Worm (Caenorhabditis elegans) whole organism, dauer: Measurements from ENCODE around the gene txdc-12.1.

ENCODE experiments used
- unc-62 ChIP-seq: sonication (generic microtip); optimal IDR thresholded peaks from 2 replicates; lab custom pipeline; 2017; ENCODE audit warnings: missing biosample characterization, missing genetic modification reagents, missing genetic modification characterization

The txdc-12.1 gene

DNA sequence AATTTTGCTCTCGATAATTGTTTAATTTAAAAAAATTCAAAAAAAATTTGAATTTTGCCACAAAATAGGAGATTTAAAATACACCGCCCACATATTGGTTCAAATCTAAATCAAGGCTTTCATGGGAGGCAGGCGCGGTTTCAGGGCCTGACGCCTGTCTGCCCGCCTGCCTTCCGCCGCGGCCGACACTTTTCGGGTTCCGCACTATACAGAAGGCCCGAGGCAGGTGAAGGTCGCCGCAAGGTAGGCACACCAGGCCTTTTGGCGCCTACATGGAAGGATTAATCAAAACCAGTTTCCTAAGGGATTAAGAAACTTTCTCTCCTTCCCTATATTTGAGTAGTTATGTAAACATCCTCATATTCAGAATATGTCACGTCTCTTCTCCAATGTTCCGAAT is 2.4 kb downstream of the txdc-12.1 start, which contains the start of gene Y57A10A.24:
TSS of gene Y57A10A.24 (plus strand) at position 396 of the 400 bp plus-strand sequence.
- TF ChIP-seq unc-62, result no peak

- no peak for TF ChIP-seq unc-62
Observed at ce11 chrII:12249042-12249441, 8.9 kb downstream of the txdc-12.1 start, which contains the start of gene tag-276. tag-276 (minus strand) TSS chrII:12249142.

- TF ChIP-seq unc-62, result no peak
Observed at ce11 chrII:12255545-12256233, 15.5 kb downstream of the txdc-12.1 start.

ce11 chrII:12256528-12256927 is 16.3 kb downstream of the txdc-12.1 start, which contains the start of gene parn-2:
parn-2 (minus strand) TSS chrII:12256628.
- no peak for TF ChIP-seq unc-62

- no peak for TF ChIP-seq unc-62
Observed at ce11 chrII:12257095-12257494, 16.9 kb downstream of the txdc-12.1 start.

ce11 chrII:12260538-12260937 is 20.4 kb downstream of the txdc-12.1 start:
- TF ChIP-seq unc-62, result no peak

- no peak for TF ChIP-seq unc-62
Observed at ce11 chrII:12261147-12261821, 21.1 kb downstream of the txdc-12.1 start.

DNA sequence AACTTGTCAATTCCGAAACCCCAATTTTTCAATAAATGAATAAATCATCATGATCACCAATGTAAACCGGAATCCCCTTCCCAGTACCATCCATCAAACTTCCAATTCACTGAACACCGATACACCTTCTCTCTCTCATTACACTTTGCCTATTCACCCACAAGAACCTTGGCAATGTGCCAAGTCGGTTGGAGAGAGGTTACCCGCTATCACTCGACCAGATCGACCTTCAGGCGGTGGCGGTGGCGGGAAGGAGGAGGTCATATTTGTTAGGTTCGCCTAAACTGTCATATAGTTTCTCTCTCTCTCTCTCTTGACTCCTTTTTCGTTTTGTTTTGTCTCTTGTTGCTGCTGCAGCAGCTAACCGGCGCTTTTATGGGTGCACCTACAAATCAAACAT is 22.4 kb downstream of the txdc-12.1 start:
- TF ChIP-seq unc-62, result no peak

DNA sequence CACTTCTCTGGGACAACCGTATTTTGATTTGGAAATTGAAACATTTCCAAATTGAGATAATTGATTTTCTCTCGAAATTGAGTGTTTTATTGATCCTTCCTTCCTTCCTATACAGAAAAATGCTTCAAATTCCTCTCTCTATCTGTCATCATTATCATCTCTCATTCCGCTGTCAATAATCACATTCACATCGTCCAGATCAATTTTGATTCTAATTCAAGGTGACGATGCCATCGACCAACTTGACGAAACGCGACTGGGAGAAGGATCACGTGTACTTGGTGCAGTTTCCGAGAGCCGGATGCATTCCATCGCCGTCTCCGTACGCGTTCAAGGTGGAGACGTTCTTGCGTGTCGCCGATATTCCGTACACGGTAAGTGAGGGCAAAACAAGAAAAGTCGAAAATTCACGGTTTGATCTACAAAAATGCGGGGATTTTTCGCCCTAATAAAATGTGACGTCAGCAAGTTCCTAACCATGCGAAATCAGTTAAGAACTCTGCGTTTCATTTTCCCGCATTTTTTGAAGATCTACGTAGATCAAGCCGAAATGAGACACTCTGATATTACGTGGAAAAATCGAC is 23.9 kb downstream of the txdc-12.1 start, which contains the start of gene faxc-1:
TSS of gene faxc-1 (plus strand) at position 222 of the 584 bp plus-strand sequence.
- no peak for TF ChIP-seq unc-62

- TF ChIP-seq unc-62, result no peak
Observed at ce11 chrII:12264847-12265246, 24.7 kb downstream of the txdc-12.1 start.

- TF ChIP-seq unc-62, result no peak
Observed at ce11 chrII:12266145-12266544, 26.0 kb downstream of the txdc-12.1 start, which contains the start of gene tric-1B.1. tric-1B.1 (minus strand) TSS chrII:12266245.

DNA sequence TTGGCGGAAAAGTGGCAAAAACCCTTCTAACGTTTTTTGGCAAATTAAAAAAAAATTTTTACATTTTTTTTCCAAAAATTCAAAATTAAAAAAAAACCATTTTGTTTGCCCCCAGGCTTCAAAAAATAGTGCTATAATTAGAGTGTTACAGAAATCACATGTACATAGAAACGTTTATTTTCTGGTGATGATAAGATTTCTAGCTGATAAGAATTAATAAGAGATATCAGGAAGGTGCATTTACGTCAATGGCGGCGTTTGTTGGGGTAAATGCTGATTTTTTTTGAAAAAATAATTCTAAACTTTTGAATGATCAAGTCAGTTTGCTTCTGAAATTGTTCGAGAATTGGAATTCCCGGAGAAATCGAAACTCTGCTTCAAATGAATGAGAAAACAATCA is 26.6 kb downstream of the txdc-12.1 start:
- no peak for TF ChIP-seq unc-62

DNA sequence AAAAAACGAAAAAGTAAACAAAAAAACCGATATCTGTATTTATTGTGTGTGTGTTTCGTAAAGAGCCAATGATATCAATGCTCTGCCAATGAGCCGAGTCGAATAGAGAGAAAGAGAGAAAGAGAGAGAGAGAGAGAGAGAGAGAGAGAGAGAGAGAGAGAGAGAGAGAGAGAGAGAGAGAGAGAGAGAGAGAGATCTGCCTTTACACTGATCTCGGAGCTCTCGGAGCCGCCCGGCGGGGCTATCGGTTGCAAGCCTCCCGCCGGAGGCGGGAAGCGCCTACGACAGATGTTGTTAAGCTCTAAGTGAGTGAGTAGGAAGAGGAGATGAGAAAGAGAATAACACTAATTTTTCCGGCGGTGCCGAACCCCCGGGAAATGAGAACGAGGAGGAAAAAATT is 28.7 kb downstream of the txdc-12.1 start:
- TF ChIP-seq unc-62, result no peak

DNA sequence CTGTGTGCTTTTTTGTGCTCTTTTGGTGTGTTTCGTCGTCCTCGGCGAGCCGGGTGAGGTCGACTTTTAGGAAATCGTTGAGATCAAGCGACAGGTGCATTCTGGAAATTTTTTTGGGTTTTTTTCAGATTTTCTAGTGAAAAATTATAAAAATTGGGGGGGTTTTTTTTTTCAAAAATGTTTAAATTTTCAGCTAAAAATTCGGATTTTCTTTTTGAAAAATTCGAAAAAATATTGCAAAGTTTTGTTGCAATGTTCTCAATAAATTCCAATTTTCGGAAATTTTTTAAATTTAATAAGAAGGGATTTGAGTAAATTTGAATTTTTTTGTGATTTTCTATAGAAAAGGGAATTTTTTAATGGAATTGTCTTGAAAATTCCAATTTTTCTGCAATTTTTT is 34.8 kb downstream of the txdc-12.1 start, which contains the start of gene Y57A10A.27:
TSS of gene Y57A10A.27 (minus strand) at position 101 of the 400 bp plus-strand sequence.
- TF ChIP-seq unc-62, result no peak

DNA sequence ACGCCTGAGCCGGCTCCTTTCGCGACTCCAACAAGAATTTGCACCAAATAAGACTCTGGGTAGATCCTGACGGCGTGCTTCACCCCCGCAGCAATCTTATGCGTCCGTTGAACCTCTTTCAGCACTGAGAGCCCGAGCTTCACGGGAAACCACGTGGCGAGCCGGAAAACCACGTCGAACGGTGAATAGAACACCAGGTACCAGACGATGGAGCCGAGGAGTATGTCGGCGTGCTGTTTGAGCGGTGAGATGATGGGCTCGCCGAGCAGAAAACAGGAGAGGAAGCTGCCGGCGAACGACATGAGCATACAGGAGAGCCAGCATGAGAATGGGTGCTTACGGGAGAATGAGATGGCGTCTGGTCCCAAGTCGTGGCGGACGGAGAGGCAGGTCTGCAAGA is 38.4 kb downstream of the txdc-12.1 start:
- no peak for TF ChIP-seq unc-62

- TF ChIP-seq unc-62, result no peak
Observed at ce11 chrII:12279259-12279658, 39.1 kb downstream of the txdc-12.1 start, which contains the start of the genes tric-1B.2 and Y57A10A.29. tric-1B.2 (minus strand) TSS chrII:12279387. Y57A10A.29 (plus strand) TSS chrII:12279561.

- TF ChIP-seq unc-62, result no peak
Observed at ce11 chrII:12280360-12280759, 40.2 kb downstream of the txdc-12.1 start, which contains the start of gene ife-5. ife-5 (plus strand) TSS chrII:12280660.
